Fruit fly (Drosophila melanogaster) whole organism: ENCODE measurements around the gene strat.

ENCODE experiments used
- CG8478 ChIP-seq: fragments of >200 bp; optimal IDR thresholded peaks from 2 replicates; lab custom pipeline; 2018; ENCODE audit warnings: inconsistent platforms
- Dll ChIP-seq: fragments of >200 bp; optimal IDR thresholded peaks from 2 replicates; lab custom pipeline; 2017
- EcR ChIP-seq, 2 experiments: fragments of >200 bp; optimal IDR thresholded peaks; 2 replicates each; lab custom pipeline; 2017; ENCODE audit warnings: missing biosample characterization in 2 of 2, missing genetic modification characterization in 2 of 2, missing genetic modification reagents in 2 of 2
- psq ChIP-seq: fragments of >200 bp; optimal IDR thresholded peaks from 2 replicates; lab custom pipeline; 2017

dm6 chr2L:8338039-8338438, 17.9 kb downstream of the strat start, which contains the start of gene witty:
- no peak for TF ChIP-seq CG8478 (lab: Kevin White, UChicago)
- no peak for TF ChIP-seq psq (lab: Kevin White, UChicago)
- no peak for TF ChIP-seq Dll (lab: Kevin White, UChicago)
- no peak for TF ChIP-seq EcR (GFP tag; optimal IDR thresholded peaks at IDR 0.05; lab: Kevin White, UChicago)
